Fruit fly (Drosophila melanogaster) whole organism, embryonic: ENCODE data around the gene ZnT77C.

Experiments
- B-H1 ChIP-seq: fragments of 200-800 bp; sonication (Bioruptor generic); IDR thresholded peaks from 3 replicates; pipeline ENCODE4 v1.3.6; 2022; ENCODE audit warnings: missing biosample characterization, missing genetic modification characterization
- CG12299 ChIP-seq: fragments of 200-800 bp; sonication (Bioruptor generic); optimal IDR thresholded peaks from 2 replicates; lab custom pipeline; 2018; ENCODE audit warnings: missing biosample characterization, mild to moderate bottlenecking, missing genetic modification characterization
- CG12391 ChIP-seq: fragments of 200-800 bp; sonication (Bioruptor generic); optimal IDR thresholded peaks from 3 replicates; lab custom pipeline; 2018; ENCODE audit warnings: missing biosample characterization, mild to moderate bottlenecking, missing genetic modification characterization, moderate library complexity
- CG13123 ChIP-seq: fragments of 200-800 bp; sonication (Bioruptor generic); optimal IDR thresholded peaks from 2 replicates; lab custom pipeline; 2016; ENCODE audit warnings: missing biosample characterization, missing genetic modification characterization
- CG15601 ChIP-seq: fragments of 200-800 bp; sonication (Bioruptor generic); optimal IDR thresholded peaks from 3 replicates; lab custom pipeline; 2019; ENCODE audit warnings: missing biosample characterization, mild to moderate bottlenecking, missing genetic modification characterization, moderate library complexity
- CG17361 ChIP-seq: fragments of 200-800 bp; sonication (Bioruptor generic); IDR thresholded peaks from 3 replicates; pipeline ENCODE4 v1.3.6; 2022; ENCODE audit warnings: missing biosample characterization, missing genetic modification characterization
- CG17612 ChIP-seq: fragments of 200-800 bp; sonication (Bioruptor generic); IDR thresholded peaks from 2 replicates; pipeline ENCODE4 v1.3.6; 2022; ENCODE audit warnings: missing biosample characterization, missing genetic modification characterization
- CG18476 ChIP-seq: fragments of 200-800 bp; sonication (Bioruptor generic); optimal IDR thresholded peaks from 2 replicates; lab custom pipeline; 2016; ENCODE audit warnings: missing biosample characterization, mild to moderate bottlenecking, missing genetic modification characterization
- CG30020 ChIP-seq: fragments of 200-800 bp; optimal IDR thresholded peaks from 2 replicates; lab custom pipeline; 2019; ENCODE audit warnings: missing biosample characterization, mild to moderate bottlenecking, missing genetic modification characterization, moderate library complexity
- CG31441 ChIP-seq: fragments of 200-800 bp; sonication (Bioruptor generic); IDR thresholded peaks from 2 replicates; pipeline ENCODE4 v1.3.6; 2022; ENCODE audit warnings: missing biosample characterization, missing genetic modification characterization
- CG3281 ChIP-seq: fragments of 200-800 bp; sonication (Bioruptor generic); optimal IDR thresholded peaks from 3 replicates; lab custom pipeline; 2017; ENCODE audit warnings: missing biosample characterization, mild to moderate bottlenecking, missing genetic modification characterization
- CG33213 ChIP-seq: fragments of 200-800 bp; sonication (Bioruptor generic); optimal IDR thresholded peaks from 3 replicates; lab custom pipeline; 2016; ENCODE audit warnings: missing biosample characterization, missing genetic modification characterization
- CG3407 ChIP-seq: fragments of 200-800 bp; sonication (Bioruptor generic); optimal IDR thresholded peaks from 2 replicates; lab custom pipeline; 2018; ENCODE audit warnings: missing biosample characterization, mild to moderate bottlenecking, missing genetic modification characterization
- CG42726 ChIP-seq: fragments of 200-800 bp; sonication (Bioruptor generic); IDR thresholded peaks from 2 replicates; pipeline ENCODE4 v1.3.6; 2022; ENCODE audit warnings: missing biosample characterization, missing genetic modification characterization; ENCODE audit not compliant: partially characterized antibody
- CG5180 ChIP-seq: fragments of 200-800 bp; sonication (Bioruptor generic); optimal IDR thresholded peaks from 3 replicates; lab custom pipeline; 2017; ENCODE audit warnings: missing biosample characterization, missing genetic modification characterization, mild to moderate bottlenecking, moderate library complexity, missing genetic modification reagents
- CG7963 ChIP-seq: fragments of 200-800 bp; sonication (Bioruptor generic); IDR thresholded peaks from 3 replicates; pipeline ENCODE4 v1.3.6; 2022; ENCODE audit warnings: missing biosample characterization, missing genetic modification characterization; ENCODE audit not compliant: partially characterized antibody
- CG8359 ChIP-seq: fragments of 200-800 bp; sonication (Bioruptor generic); optimal IDR thresholded peaks from 2 replicates; lab custom pipeline; 2017; ENCODE audit warnings: missing biosample characterization, mild to moderate bottlenecking, missing genetic modification characterization, borderline replicate concordance
- D19A ChIP-seq: fragments of 200-800 bp; optimal IDR thresholded peaks from 3 replicates; lab custom pipeline; 2019; ENCODE audit warnings: missing biosample characterization, mild to moderate bottlenecking, missing genetic modification characterization, moderate library complexity
- H2.0 ChIP-seq: fragments of 200-800 bp; sonication (Bioruptor generic); IDR thresholded peaks from 2 replicates; pipeline ENCODE4 v1.3.6; 2022; ENCODE audit warnings: missing biosample characterization, missing genetic modification characterization
- HHEX ChIP-seq: fragments of 200-800 bp; sonication (Bioruptor generic); optimal IDR thresholded peaks from 3 replicates; lab custom pipeline; 2017; ENCODE audit warnings: missing biosample characterization, mild to moderate bottlenecking, missing genetic modification characterization, missing genetic modification reagents
- Nf-YB ChIP-seq: fragments of 200-800 bp; sonication (Bioruptor generic); optimal IDR thresholded peaks from 3 replicates; lab custom pipeline; 2019; ENCODE audit warnings: missing biosample characterization, mild to moderate bottlenecking, missing genetic modification characterization, moderate library complexity
- Oaz ChIP-seq: fragments of 200-800 bp; sonication (Bioruptor generic); IDR thresholded peaks from 2 replicates; pipeline ENCODE4 v1.3.6; 2022; ENCODE audit warnings: missing biosample characterization, missing genetic modification characterization
- Pdp1 ChIP-seq, 2 experiments: fragments of 200-800 bp; sonication (Bioruptor generic); optimal IDR thresholded peaks; 3 replicates each; lab custom pipeline; 2016; ENCODE audit warnings: missing biosample characterization in 2 of 2, missing genetic modification characterization in 2 of 2, mild to moderate bottlenecking in 1 of 2, moderate library complexity in 1 of 2
- Poxn ChIP-seq: fragments of 200-800 bp; sonication (Bioruptor generic); IDR thresholded peaks from 2 replicates; pipeline ENCODE4 v1.3.6; 2022; ENCODE audit warnings: missing biosample characterization, missing genetic modification characterization
- Sry-β ChIP-seq: fragments of 200-800 bp; sonication (Bioruptor generic); optimal IDR thresholded peaks from 2 replicates; lab custom pipeline; 2018; ENCODE audit warnings: missing biosample characterization, mild to moderate bottlenecking, missing genetic modification characterization, moderate library complexity
- bowl ChIP-seq: fragments of 200-800 bp; sonication (Bioruptor generic); IDR thresholded peaks from 2 replicates; pipeline ENCODE4 v1.3.6; 2022; ENCODE audit warnings: missing biosample characterization, missing genetic modification characterization
- ci ChIP-seq: fragments of 200-800 bp; sonication (Bioruptor generic); IDR thresholded peaks from 3 replicates; pipeline ENCODE4 v1.3.6; 2022; ENCODE audit warnings: missing biosample characterization, missing genetic modification characterization
- disco-r ChIP-seq: fragments of 200-800 bp; sonication (Bioruptor generic); optimal IDR thresholded peaks from 2 replicates; lab custom pipeline; 2016; ENCODE audit warnings: missing biosample characterization, missing genetic modification characterization
- dmrt11E ChIP-seq: fragments of 200-800 bp; sonication (Bioruptor generic); optimal IDR thresholded peaks from 3 replicates; lab custom pipeline; 2018; ENCODE audit warnings: missing biosample characterization, mild to moderate bottlenecking, missing genetic modification characterization, moderate library complexity
- dmrt99B ChIP-seq: fragments of 200-800 bp; sonication (Bioruptor generic); optimal IDR thresholded peaks from 2 replicates; lab custom pipeline; 2018; ENCODE audit warnings: missing biosample characterization, mild to moderate bottlenecking, missing genetic modification characterization, moderate library complexity
- dpn ChIP-seq, 2 experiments: fragments of 200-800 bp; sonication (Bioruptor generic); optimal IDR thresholded peaks; 3 replicates each; lab custom pipeline; 2016; ENCODE audit warnings: missing biosample characterization in 2 of 2, missing genetic modification characterization in 2 of 2
- hth ChIP-seq: fragments of >200 bp; optimal IDR thresholded peaks from 2 replicates; lab custom pipeline; 2017; ENCODE audit warnings: inconsistent platforms
- mam ChIP-seq: fragments of 200-800 bp; sonication (Bioruptor generic); optimal IDR thresholded peaks from 3 replicates; lab custom pipeline; 2016; ENCODE audit warnings: missing biosample characterization, missing genetic modification characterization
- nau ChIP-seq: fragments of 200-800 bp; sonication (Bioruptor generic); optimal IDR thresholded peaks from 3 replicates; lab custom pipeline; 2017; ENCODE audit warnings: missing biosample characterization, mild to moderate bottlenecking, missing genetic modification characterization, missing genetic modification reagents
- nmo ChIP-seq: fragments of 200-800 bp; sonication (Bioruptor generic); optimal IDR thresholded peaks from 2 replicates; lab custom pipeline; 2018; ENCODE audit warnings: missing biosample characterization, mild to moderate bottlenecking, missing genetic modification characterization, moderate library complexity
- oc ChIP-seq: fragments of 200-800 bp; sonication (Bioruptor generic); optimal IDR thresholded peaks from 2 replicates; lab custom pipeline; 2018; ENCODE audit warnings: missing biosample characterization, mild to moderate bottlenecking, missing genetic modification characterization, moderate library complexity
- onecut ChIP-seq: fragments of 200-800 bp; sonication (Bioruptor generic); IDR thresholded peaks from 2 replicates; pipeline ENCODE4 v1.3.6; 2022; ENCODE audit warnings: missing biosample characterization, missing genetic modification characterization
- otp ChIP-seq: fragments of 200-800 bp; sonication (Bioruptor generic); IDR thresholded peaks from 3 replicates; pipeline ENCODE4, ENCODE4 v1.3.6; 2022; ENCODE audit warnings: missing biosample characterization, missing genetic modification characterization
- pros ChIP-seq: fragments of 200-800 bp; sonication (Bioruptor generic); optimal IDR thresholded peaks from 3 replicates; lab custom pipeline; 2019; ENCODE audit warnings: missing biosample characterization, mild to moderate bottlenecking, missing genetic modification characterization, moderate library complexity
- sc ChIP-seq, 3 experiments: fragments of >200 bp in 2 of 3; fragments of 200-800 bp in 1 of 3; sonication (Bioruptor generic) in 1 of 3; optimal IDR thresholded peaks; 2 replicates in 2 of 3; 3 replicates in 1 of 3; lab custom pipeline; 2017; ENCODE audit warnings: mild to moderate bottlenecking in 1 of 3, missing biosample characterization in 1 of 3, missing genetic modification characterization in 1 of 3, missing genetic modification reagents in 1 of 3
- scrt ChIP-seq: fragments of 200-800 bp; sonication (Bioruptor generic); optimal IDR thresholded peaks from 2 replicates; lab custom pipeline; 2018; ENCODE audit warnings: missing biosample characterization, mild to moderate bottlenecking, missing genetic modification characterization, moderate library complexity
- sob ChIP-seq: fragments of 200-800 bp; sonication (Bioruptor generic); IDR thresholded peaks from 2 replicates; pipeline ENCODE4 v1.3.6; 2022; ENCODE audit warnings: missing biosample characterization, missing genetic modification characterization
- stc ChIP-seq: fragments of 200-800 bp; sonication (Bioruptor generic); IDR thresholded peaks from 2 replicates; pipeline ENCODE4 v1.3.6; 2022; ENCODE audit warnings: missing biosample characterization, missing genetic modification characterization
- sug ChIP-seq: fragments of 200-800 bp; optimal IDR thresholded peaks from 2 replicates; lab custom pipeline; 2019; ENCODE audit warnings: missing biosample characterization, mild to moderate bottlenecking, missing genetic modification characterization, moderate library complexity
- tin ChIP-seq: fragments of 200-800 bp; sonication (Bioruptor generic); optimal IDR thresholded peaks from 3 replicates; lab custom pipeline; 2016; ENCODE audit warnings: missing biosample characterization, missing genetic modification characterization
- tna ChIP-seq: fragments of 200-800 bp; sonication (Bioruptor generic); IDR thresholded peaks from 2 replicates; pipeline ENCODE4 v1.3.6; 2022; ENCODE audit warnings: missing biosample characterization, missing genetic modification characterization; ENCODE audit not compliant: partially characterized antibody
- trh ChIP-seq: fragments of 200-800 bp; sonication (Bioruptor generic); optimal IDR thresholded peaks from 2 replicates; lab custom pipeline; 2016; ENCODE audit warnings: missing biosample characterization, missing genetic modification characterization
- vvl ChIP-seq: fragments of 200-800 bp; sonication (Bioruptor generic); IDR thresholded peaks from 2 replicates; pipeline ENCODE4 v1.3.6; 2022; ENCODE audit warnings: missing biosample characterization, missing genetic modification characterization

ZnT77C gene

dm6 chr3L:20473021-20473799 is 21.5 kb downstream of the ZnT77C start, which contains the start of the genes CG32428 and CG5969 (continued):
- TF ChIP-seq nau (GFP tag; lab: Kevin White, UChicago) (no peak), dmrt11E (tag; lab: Kevin White, UChicago) (no peak), CG17361 (GFP tag; lab: Robert Waterston, UW) (peak; percentile 80; the same call in 2 of the 3 replicates), Sry-β (GFP tag; lab: Kevin White, UChicago) (no peak), CG42726 (no peak), D19A (peak; percentile 59), Oaz (GFP tag; lab: Robert Waterston, UW) (no peak), CG17612 (no peak), onecut (GFP tag; lab: Robert Waterston, UW) (peak; percentile 22; the same call in 1 of the 2 replicates), CG5180 (no peak), vvl (GFP tag; lab: Robert Waterston, UW) (peak; percentile 72), oc (peak; percentile 13), CG12391 (peak; percentile 79), CG30020 (peak; percentile 65), CG15601 (tag; lab: Kevin White, UChicago) (peak; percentile 28), sob (peak; percentile 65), otp (GFP tag; lab: Robert Waterston, UW) (no peak), Pdp1 (GFP tag; optimal IDR thresholded peaks at IDR 0.05; lab: Kevin White, UChicago) (no peak), ci (GFP tag; lab: Robert Waterston, UW) (peak; percentile 36; the same call in 2 of the 3 replicates), CG18476 (GFP tag; lab: Kevin White, UChicago) (no peak), CG8359 (GFP tag; lab: Kevin White, UChicago) (no peak), mam (peak; percentile 43), sug (tag; lab: Kevin White, UChicago) (peak; percentile 58), CG7963 (no peak), hth (no peak), CG3407 (no peak), tin (GFP tag; lab: Kevin White, UChicago) (no peak), disco-r (GFP tag; lab: Kevin White, UChicago) (no peak), Poxn (GFP tag; lab: Robert Waterston, UW) (no peak), H2.0 (GFP tag; lab: Robert Waterston, UW) (peak; percentile 71), B-H1 (GFP tag; lab: Robert Waterston, UW) (peak; percentile 62), bowl (GFP tag; lab: Robert Waterston, UW) (no peak), Nf-YB (GFP tag; lab: Kevin White, UChicago) (peak; percentile 58), sc (optimal IDR thresholded peaks at IDR 0.05; lab: Kevin White, UChicago) (no peak), sc (GFP tag; optimal IDR thresholded peaks at IDR 0.05; lab: Kevin White, UChicago) (no peak), HHEX (peak; percentile 58), pros (GFP tag; lab: Kevin White, UChicago) (no peak), stc (no peak), nmo (peak; percentile 74), dmrt99B (tag; lab: Kevin White, UChicago) (peak; percentile 54), CG33213 (no peak), CG12299 (peak; percentile 19), CG3281 (GFP tag; lab: Kevin White, UChicago) (peak; percentile 63), trh (no peak), CG31441 (GFP tag; lab: Robert Waterston, UW) (no peak; the same call in 1 of the 2 replicates), scrt (GFP tag; lab: Kevin White, UChicago) (peak; percentile 9), tna (GFP tag; lab: Robert Waterston, UW) (no peak), dpn (GFP tag; optimal IDR thresholded peaks at IDR 0.05; lab: Kevin White, UChicago) (peak; percentile 47 to 59), CG13123 (GFP tag; lab: Kevin White, UChicago) (no peak)
